Fruit fly (Drosophila melanogaster) whole organism, embryonic: ENCODE results near the gene CG34310.
A peak's percentile ranks its signal among the peaks of the same experiment; 100 is the strongest.

Source experiments
- Bdp1 ChIP-seq: fragments of 200-800 bp; sonication (Bioruptor generic); optimal IDR thresholded peaks from 3 replicates; lab custom pipeline; 2016; ENCODE audit warnings: missing biosample characterization, missing genetic modification characterization
- Bteb2 ChIP-seq: fragments of 200-800 bp; sonication (Bioruptor generic); optimal IDR thresholded peaks from 2 replicates; lab custom pipeline; 2016; ENCODE audit warnings: missing biosample characterization, missing genetic modification characterization
- CG11247 ChIP-seq: fragments of 200-800 bp; sonication (Bioruptor generic); IDR thresholded peaks from 2 replicates; pipeline ENCODE4 v1.3.6; 2022; ENCODE audit warnings: missing biosample characterization, missing genetic modification characterization
- CG12104 ChIP-seq: fragments of 200-800 bp; sonication (Bioruptor generic); optimal IDR thresholded peaks from 3 replicates; lab custom pipeline; 2016; ENCODE audit warnings: missing biosample characterization, missing genetic modification characterization
- CG13296 ChIP-seq: fragments of 200-800 bp; sonication (Bioruptor generic); optimal IDR thresholded peaks from 3 replicates; lab custom pipeline; 2018; ENCODE audit warnings: missing biosample characterization, mild to moderate bottlenecking, missing genetic modification characterization
- CG14441 ChIP-seq: fragments of 200-800 bp; sonication (Bioruptor generic); IDR thresholded peaks from 2 replicates; pipeline ENCODE4 v1.3.6; 2022; ENCODE audit warnings: missing biosample characterization, missing genetic modification characterization
- CG14965 ChIP-seq: fragments of 200-800 bp; sonication (Bioruptor generic); optimal IDR thresholded peaks from 2 replicates; lab custom pipeline; 2016; ENCODE audit warnings: missing biosample characterization, missing genetic modification characterization, borderline replicate concordance
- CG17802 ChIP-seq: fragments of 200-800 bp; sonication (Bioruptor generic); optimal IDR thresholded peaks from 2 replicates; lab custom pipeline; 2018; ENCODE audit warnings: missing biosample characterization, mild to moderate bottlenecking, missing genetic modification characterization, moderate library complexity
- CG1792 ChIP-seq: fragments of 200-800 bp; sonication (Bioruptor generic); optimal IDR thresholded peaks from 2 replicates; lab custom pipeline; 2016; ENCODE audit warnings: missing biosample characterization, missing genetic modification characterization
- CG18764 ChIP-seq: fragments of 200-800 bp; sonication (Bioruptor generic); optimal IDR thresholded peaks from 3 replicates; lab custom pipeline; 2016; ENCODE audit warnings: missing biosample characterization, missing genetic modification characterization
- CG30403 ChIP-seq: fragments of 200-800 bp; sonication (Bioruptor generic); optimal IDR thresholded peaks from 3 replicates; lab custom pipeline; 2016; ENCODE audit warnings: missing biosample characterization, missing genetic modification characterization
- CG3065 ChIP-seq: fragments of 200-800 bp; sonication (Bioruptor generic); optimal IDR thresholded peaks from 2 replicates; lab custom pipeline; 2016; ENCODE audit warnings: missing biosample characterization, missing genetic modification characterization
- CG31224 ChIP-seq: fragments of 200-800 bp; sonication (Bioruptor generic); IDR thresholded peaks from 2 replicates; pipeline ENCODE4 v1.3.6; 2022; ENCODE audit warnings: missing biosample characterization, missing genetic modification characterization
- CG33213 ChIP-seq: fragments of 200-800 bp; sonication (Bioruptor generic); optimal IDR thresholded peaks from 3 replicates; lab custom pipeline; 2016; ENCODE audit warnings: missing biosample characterization, missing genetic modification characterization
- CG6175 ChIP-seq: fragments of 200-800 bp; sonication (Bioruptor generic); IDR thresholded peaks from 3 replicates; pipeline ENCODE4 v1.3.6; 2022; ENCODE audit warnings: missing biosample characterization, missing genetic modification characterization
- CG6813 ChIP-seq: fragments of 200-800 bp; sonication (Bioruptor generic); optimal IDR thresholded peaks from 2 replicates; lab custom pipeline; 2017; ENCODE audit warnings: missing biosample characterization, missing genetic modification characterization, mild to moderate bottlenecking, moderate library complexity, missing genetic modification reagents
- CG8290 ChIP-seq, 3 experiments: fragments of 200-800 bp; sonication (Bioruptor generic); optimal IDR thresholded peaks; 2 replicates each; lab custom pipeline; 2016 to 2019; ENCODE audit warnings: missing biosample characterization in 3 of 3, missing genetic modification characterization in 3 of 3, mild to moderate bottlenecking in 2 of 3, moderate library complexity in 1 of 3
- CG8388 ChIP-seq: fragments of 200-800 bp; sonication (Bioruptor generic); optimal IDR thresholded peaks from 2 replicates; lab custom pipeline; 2019; ENCODE audit warnings: missing biosample characterization, mild to moderate bottlenecking, missing genetic modification characterization, moderate library complexity
- CG8765 ChIP-seq: fragments of 200-800 bp; sonication (Bioruptor generic); IDR thresholded peaks from 2 replicates; pipeline ENCODE4 v1.3.6; 2022; ENCODE audit warnings: missing biosample characterization, missing genetic modification characterization
- CG9817 ChIP-seq: fragments of 200-800 bp; sonication (Bioruptor generic); optimal IDR thresholded peaks from 2 replicates; lab custom pipeline; 2018; ENCODE audit warnings: missing biosample characterization, mild to moderate bottlenecking, missing genetic modification characterization, moderate library complexity
- Dbx ChIP-seq: fragments of 200-800 bp; sonication (Bioruptor generic); IDR thresholded peaks from 3 replicates; pipeline ENCODE4 v1.3.6; 2022; ENCODE audit warnings: missing biosample characterization, missing genetic modification characterization
- Dref ChIP-seq: fragments of 200-800 bp; sonication (Bioruptor generic); IDR thresholded peaks from 2 replicates; pipeline ENCODE4 v1.3.6; 2022; ENCODE audit warnings: missing biosample characterization, missing genetic modification characterization
- Hmx ChIP-seq: fragments of 200-800 bp; sonication (Bioruptor generic); optimal IDR thresholded peaks from 2 replicates; lab custom pipeline; 2016; ENCODE audit warnings: missing biosample characterization, missing genetic modification characterization
- Jarid2 ChIP-seq: fragments of 200-800 bp; sonication (Bioruptor generic); optimal IDR thresholded peaks from 3 replicates; lab custom pipeline; 2017; ENCODE audit warnings: mild to moderate bottlenecking, missing biosample characterization, missing genetic modification reagents, missing genetic modification characterization
- Lim3 ChIP-seq: fragments of 200-800 bp; sonication (Bioruptor generic); IDR thresholded peaks from 2 replicates; pipeline ENCODE4 v1.3.6; 2022; ENCODE audit warnings: missing biosample characterization, missing genetic modification characterization
- Meics ChIP-seq: fragments of 200-800 bp; sonication (Bioruptor generic); optimal IDR thresholded peaks from 2 replicates; lab custom pipeline; 2017; ENCODE audit warnings: missing biosample characterization, mild to moderate bottlenecking, missing genetic modification characterization
- PHDP ChIP-seq: fragments of 200-800 bp; sonication (Bioruptor generic); optimal IDR thresholded peaks from 3 replicates; lab custom pipeline; 2018; ENCODE audit warnings: missing biosample characterization, mild to moderate bottlenecking, missing genetic modification characterization, moderate library complexity
- Sox100B ChIP-seq: fragments of 200-800 bp; sonication (Bioruptor generic); optimal IDR thresholded peaks from 3 replicates; lab custom pipeline; 2018; ENCODE audit warnings: missing biosample characterization, mild to moderate bottlenecking, missing genetic modification characterization
- Sry-β ChIP-seq: fragments of 200-800 bp; sonication (Bioruptor generic); optimal IDR thresholded peaks from 2 replicates; lab custom pipeline; 2018; ENCODE audit warnings: missing biosample characterization, mild to moderate bottlenecking, missing genetic modification characterization, moderate library complexity
- Sry-δ ChIP-seq: fragments of 200-800 bp; sonication (Bioruptor generic); optimal IDR thresholded peaks from 2 replicates; lab custom pipeline; 2016; ENCODE audit warnings: missing biosample characterization, missing genetic modification characterization
- Stat92E ChIP-seq, 3 experiments: fragments of >200 bp in 2 of 3; fragments of 200-800 bp in 1 of 3; sonication (Bioruptor generic) in 1 of 3; optimal IDR thresholded peaks; 2 replicates each; lab custom pipeline; 2017 to 2019; ENCODE audit warnings: missing biosample characterization in 3 of 3, missing genetic modification characterization in 3 of 3, mild to moderate bottlenecking in 1 of 3, moderate library complexity in 1 of 3
- Usf ChIP-seq: fragments of 200-800 bp; sonication (Bioruptor generic); optimal IDR thresholded peaks from 2 replicates; lab custom pipeline; 2017; ENCODE audit warnings: missing genotype, missing biosample characterization, missing genetic modification characterization
- Xbp1 ChIP-seq: fragments of 200-800 bp; sonication (Bioruptor generic); optimal IDR thresholded peaks from 3 replicates; lab custom pipeline; 2016; ENCODE audit warnings: missing biosample characterization, mild to moderate bottlenecking, missing genetic modification characterization
- ara ChIP-seq: fragments of 200-800 bp; sonication (Bioruptor generic); IDR thresholded peaks from 2 replicates; pipeline ENCODE4 v1.3.6; 2022; ENCODE audit warnings: missing biosample characterization, missing genetic modification characterization
- ase ChIP-seq: fragments of 200-800 bp; sonication (Bioruptor generic); IDR thresholded peaks from 3 replicates; pipeline ENCODE4 v1.3.6; 2022; ENCODE audit warnings: missing biosample characterization, missing genetic modification characterization
- bigmax ChIP-seq: fragments of 200-800 bp; sonication (Bioruptor generic); optimal IDR thresholded peaks from 2 replicates; lab custom pipeline; 2018; ENCODE audit warnings: missing biosample characterization, mild to moderate bottlenecking, missing genetic modification characterization
- btn ChIP-seq: fragments of 200-800 bp; sonication (Bioruptor generic); optimal IDR thresholded peaks from 2 replicates; lab custom pipeline; 2016; ENCODE audit warnings: missing biosample characterization, missing genetic modification characterization
- crc ChIP-seq: fragments of 200-800 bp; sonication (Bioruptor generic); optimal IDR thresholded peaks from 2 replicates; lab custom pipeline; 2016; ENCODE audit warnings: missing biosample characterization, missing genetic modification characterization
- crol ChIP-seq: fragments of 200-800 bp; sonication (Bioruptor generic); IDR thresholded peaks from 2 replicates; pipeline ENCODE4 v1.3.6; 2022; ENCODE audit warnings: missing biosample characterization, missing genetic modification characterization
- dimm ChIP-seq: fragments of 200-800 bp; sonication (Bioruptor generic); IDR thresholded peaks from 2 replicates; pipeline ENCODE4 v1.3.6; 2022; ENCODE audit warnings: missing biosample characterization, missing genetic modification characterization
- dm ChIP-seq: fragments of 200-800 bp; sonication (Bioruptor generic); optimal IDR thresholded peaks from 3 replicates; lab custom pipeline; 2016; ENCODE audit warnings: missing biosample characterization, missing genetic modification characterization
- grn ChIP-seq: fragments of 200-800 bp; sonication (Bioruptor generic); optimal IDR thresholded peaks from 3 replicates; lab custom pipeline; 2017; ENCODE audit warnings: missing biosample characterization, missing genetic modification characterization
- gro ChIP-seq: fragments of 200-800 bp; sonication (Bioruptor generic); optimal IDR thresholded peaks from 2 replicates; lab custom pipeline; 2016; ENCODE audit warnings: missing biosample characterization, missing genetic modification characterization
- ham ChIP-seq: fragments of 200-800 bp; sonication (Bioruptor generic); IDR thresholded peaks from 2 replicates; pipeline ENCODE4 v1.3.6; 2022; ENCODE audit warnings: missing biosample characterization, missing genetic modification characterization
- mirr ChIP-seq: fragments of 200-800 bp; sonication (Bioruptor generic); optimal IDR thresholded peaks from 3 replicates; lab custom pipeline; 2018; ENCODE audit warnings: missing biosample characterization, mild to moderate bottlenecking, missing genetic modification characterization
- nmo ChIP-seq: fragments of 200-800 bp; sonication (Bioruptor generic); optimal IDR thresholded peaks from 2 replicates; lab custom pipeline; 2018; ENCODE audit warnings: missing biosample characterization, mild to moderate bottlenecking, missing genetic modification characterization, moderate library complexity
- phol ChIP-seq: fragments of 200-800 bp; sonication (Bioruptor generic); optimal IDR thresholded peaks from 3 replicates; lab custom pipeline; 2018; ENCODE audit warnings: missing biosample characterization, mild to moderate bottlenecking, missing genetic modification characterization, moderate library complexity
- ro ChIP-seq: fragments of 200-800 bp; sonication (Bioruptor generic); IDR thresholded peaks from 2 replicates; pipeline ENCODE4 v1.3.6; 2022; ENCODE audit warnings: missing biosample characterization, missing genetic modification characterization
- seq ChIP-seq: fragments of 200-800 bp; sonication (Bioruptor generic); IDR thresholded peaks from 2 replicates; pipeline ENCODE4 v1.3.6; 2022; ENCODE audit warnings: missing biosample characterization, missing genetic modification characterization
- tll ChIP-seq, 2 experiments: fragments of 200-800 bp in 1 of 2; fragments of >200 bp in 1 of 2; sonication (Bioruptor generic) in 1 of 2; optimal IDR thresholded peaks; 2 replicates each; lab custom pipeline; 2017 to 2019; ENCODE audit warnings: missing biosample characterization in 2 of 2, missing genetic modification characterization in 2 of 2, mild to moderate bottlenecking in 1 of 2, moderate library complexity in 1 of 2
- ttk ChIP-seq: fragments of 200-800 bp; sonication (Bioruptor generic); IDR thresholded peaks from 2 replicates; pipeline ENCODE4 v2.1.2; 2022; ENCODE audit warnings: missing biosample characterization, missing genetic modification characterization
- wek ChIP-seq: fragments of 200-800 bp; sonication (Bioruptor generic); optimal IDR thresholded peaks from 3 replicates; lab custom pipeline; 2018; ENCODE audit warnings: missing biosample characterization, mild to moderate bottlenecking, missing genetic modification characterization, moderate library complexity

CG34310 gene

dm6 chr2L:6700742-6701141, 37.3 kb downstream of the CG34310 start (continued):
- TF ChIP-seq ase (no peak), Bdp1 (peak; percentile 55), dimm (GFP tag; lab: Robert Waterston, UW) (no peak), ara (peak; percentile 15; the same call in 1 of the 2 replicates), CG9817 (tag; lab: Kevin White, UChicago) (no peak), tll (GFP tag; optimal IDR thresholded peaks at IDR 0.05; lab: Kevin White, UChicago) (peak in 1 of 2 experiments; percentile 99), ro (GFP tag; lab: Robert Waterston, UW) (no peak), Xbp1 (no peak), mirr (peak; percentile 50), Bteb2 (GFP tag; lab: Kevin White, UChicago) (no peak), CG8765 (GFP tag; lab: Robert Waterston, UW) (no peak), CG33213 (GFP tag; lab: Kevin White, UChicago) (peak; percentile 20), nmo (no peak), Stat92E (GFP tag; optimal IDR thresholded peaks at IDR 0.05; lab: Kevin White, UChicago) (no peak), Meics (GFP tag; lab: Kevin White, UChicago) (no peak), PHDP (peak; percentile 29), ham (GFP tag; lab: Robert Waterston, UW) (no peak), Sry-δ (GFP tag; lab: Kevin White, UChicago) (no peak), dm (GFP tag; lab: Kevin White, UChicago) (no peak), CG14441 (GFP tag; lab: Robert Waterston, UW) (no peak), Dbx (GFP tag; lab: Robert Waterston, UW) (no peak), Usf (no peak), Dref (GFP tag; lab: Robert Waterston, UW) (no peak), CG1792 (GFP tag; lab: Kevin White, UChicago) (peak; percentile 44), CG12104 (GFP tag; lab: Kevin White, UChicago) (no peak), crol (no peak), CG11247 (no peak), phol (tag; lab: Kevin White, UChicago) (no peak), gro (GFP tag; lab: Kevin White, UChicago) (no peak), wek (peak; percentile 56), CG6175 (no peak), CG14965 (GFP tag; lab: Kevin White, UChicago) (peak; percentile 38), Sox100B (GFP tag; lab: Kevin White, UChicago) (no peak), CG3065 (GFP tag; lab: Kevin White, UChicago) (no peak), Sry-β (GFP tag; lab: Kevin White, UChicago) (no peak), grn (GFP tag; lab: Kevin White, UChicago) (peak; percentile 14), CG8388 (GFP tag; lab: Kevin White, UChicago) (no peak), Lim3 (GFP tag; lab: Robert Waterston, UW) (no peak), CG8290 (GFP tag; optimal IDR thresholded peaks at IDR 0.05; lab: Kevin White, UChicago) (peak; percentile 31), CG8290 (tag; optimal IDR thresholded peaks at IDR 0.05; lab: Kevin White, UChicago) (peak in 1 of 2 experiments; percentile 39), bigmax (GFP tag; lab: Kevin White, UChicago) (no peak), CG17802 (no peak), CG31224 (GFP tag; lab: Robert Waterston, UW) (no peak), CG18764 (GFP tag; lab: Kevin White, UChicago) (no peak), CG13296 (no peak), seq (GFP tag; lab: Robert Waterston, UW) (no peak), CG6813 (GFP tag; lab: Kevin White, UChicago) (peak; percentile 82), Jarid2 (no peak), crc (GFP tag; lab: Kevin White, UChicago) (no peak), ttk (GFP tag; lab: Robert Waterston, UW) (no peak), btn (GFP tag; lab: Kevin White, UChicago) (peak; percentile 21), Hmx (GFP tag; lab: Kevin White, UChicago) (no peak), CG30403 (GFP tag; lab: Kevin White, UChicago) (no peak)
